Worm (Caenorhabditis elegans): Measurements from ENCODE around the gene C07D10.6.

C07D10.6 gene

DNA sequence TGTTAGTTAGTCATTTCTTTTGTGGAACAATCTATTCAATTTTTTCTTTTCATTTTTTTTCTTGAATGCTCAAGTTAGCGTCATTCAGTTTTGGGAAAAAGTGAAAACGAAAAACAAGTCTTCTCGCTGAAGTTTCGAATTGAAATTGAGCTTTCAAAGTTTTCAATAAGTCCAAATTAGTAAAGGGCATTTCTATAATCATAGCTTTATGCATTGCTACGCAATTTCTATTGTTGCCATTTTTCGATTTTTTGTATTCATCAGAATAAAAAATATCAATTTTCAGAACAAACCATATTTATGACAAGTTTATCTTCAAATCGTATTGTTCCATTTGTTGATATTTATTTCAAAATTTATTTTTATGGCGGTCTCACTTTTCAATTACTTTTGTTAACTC is 29.1 kb downstream of the C07D10.6 start, which contains the start of gene srd-55:
TSS of gene srd-55 (plus strand) at position 301 of the 400 bp plus-strand sequence.
- TF ChIP-seq ztf-6 (GFP tag; IDR thresholded peaks at IDR 0.05) = no peak
- no peak for TF ChIP-seq ztf-3 (GFP tag; optimal IDR thresholded peaks at IDR 0.05)
- no peak for TF ChIP-seq F23B12.7 (tag; optimal IDR thresholded peaks at IDR 0.05; ENCODE audit: insufficient read depth)
- TF ChIP-seq zim-3 (tag; optimal IDR thresholded peaks at IDR 0.05) = no peak
- TF ChIP-seq bed-1 (GFP tag; IDR thresholded peaks at IDR 0.05) = no peak

DNA sequence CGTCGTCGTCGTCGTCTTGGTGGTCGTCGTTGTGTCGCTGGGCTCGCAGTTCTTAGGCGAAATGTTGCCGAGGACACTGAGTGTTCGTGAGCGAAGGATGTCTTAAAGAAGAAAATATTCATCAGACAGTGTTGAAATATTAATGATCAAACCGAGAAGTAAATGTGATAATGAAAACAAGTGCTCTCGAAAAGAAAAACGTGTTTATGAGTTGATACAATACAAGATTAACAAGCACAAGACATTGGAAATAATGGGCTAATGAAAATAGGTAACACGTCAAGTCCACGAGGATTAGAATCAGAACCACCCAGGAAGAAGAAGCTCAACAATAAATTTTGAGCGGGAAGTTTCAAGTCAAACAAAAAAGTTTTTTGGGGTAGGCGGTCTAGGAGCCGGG is 32.8 kb downstream of the C07D10.6 start, which contains the start of gene K02A2.5:
TSS of gene K02A2.5 (minus strand) at position 101 of the 400 bp plus-strand sequence.
- TF ChIP-seq atf-7 (tag; optimal IDR thresholded peaks at IDR 0.05) (no peak), F52B5.7 (tag; optimal IDR thresholded peaks at IDR 0.05) (no peak), ceh-27 (GFP tag; optimal IDR thresholded peaks at IDR 0.05) (no peak), lin-35 (GFP tag; optimal IDR thresholded peaks at IDR 0.05) (no peak), T26A5.8 (tag; optimal IDR thresholded peaks at IDR 0.05) (no peak), Y53F4B.3 (GFP tag; IDR thresholded peaks at IDR 0.05) (no peak), madf-8 (GFP tag; conservative IDR thresholded peaks at IDR 0.05) (no peak), mcd-1 (GFP tag; IDR thresholded peaks at IDR 0.05) (no peak), F23B12.7 (tag; optimal IDR thresholded peaks at IDR 0.05; ENCODE audit: insufficient read depth) (no peak), dpff-1 (tag; optimal IDR thresholded peaks at IDR 0.05) (no peak), egl-44 (GFP tag; IDR thresholded peaks at IDR 0.05) (no peak), mel-28 (tag; optimal IDR thresholded peaks at IDR 0.05; ENCODE audit: borderline replicate concordance) (no peak), bed-1 (GFP tag; IDR thresholded peaks at IDR 0.05) (no peak), lag-1 (GFP tag; IDR thresholded peaks at IDR 0.05) (no peak), repo-1 (tag; optimal IDR thresholded peaks at IDR 0.05) (no peak), hlh-12 (tag; optimal IDR thresholded peaks at IDR 0.05) (no peak), hsf-1 (GFP tag; IDR thresholded peaks at IDR 0.05) (no peak)

DNA sequence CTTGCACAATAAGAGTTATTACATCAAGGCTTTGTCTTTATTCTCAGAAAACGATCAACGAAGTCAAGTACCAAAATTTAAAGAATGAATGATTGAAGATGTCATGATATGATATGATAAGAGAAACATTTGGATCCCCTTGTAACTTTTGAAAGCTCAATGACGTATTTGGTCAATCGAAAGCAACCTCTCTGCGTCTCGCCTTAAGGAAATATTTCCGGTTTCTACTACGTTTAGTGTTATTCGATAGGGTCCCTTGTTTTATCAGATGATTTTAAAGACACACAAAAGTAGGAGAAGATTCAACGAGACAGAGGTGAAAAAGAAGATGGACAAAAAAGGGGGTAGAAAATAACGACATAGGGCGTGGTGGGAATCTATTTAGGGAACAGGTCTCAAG is 34.2 kb downstream of the C07D10.6 start:
- TF ChIP-seq zfh-2 (GFP tag; conservative IDR thresholded peaks at IDR 0.05) = no peak
- no peak for TF ChIP-seq attf-6 (GFP tag; IDR thresholded peaks at IDR 0.05)
- no peak for TF ChIP-seq B0336.3 (GFP tag; IDR thresholded peaks at IDR 0.05)
- no peak for TF ChIP-seq mcd-1 (GFP tag; IDR thresholded peaks at IDR 0.05)
- TF ChIP-seq ceh-40 (GFP tag; IDR thresholded peaks at IDR 0.05) = no peak
- no peak for TF ChIP-seq F33H1.4 (GFP tag; IDR thresholded peaks at IDR 0.05)
- TF ChIP-seq ekl-4 (GFP tag; IDR thresholded peaks at IDR 0.05) = no peak
- TF ChIP-seq sptf-2 (GFP tag; optimal IDR thresholded peaks at IDR 0.05) = no peak
- TF ChIP-seq efl-1 (GFP tag; optimal IDR thresholded peaks at IDR 0.05) = no peak
- no peak for TF ChIP-seq ccch-3 (GFP tag; optimal IDR thresholded peaks at IDR 0.05)
- no peak for TF ChIP-seq ceh-79 (tag; optimal IDR thresholded peaks at IDR 0.05)
- no peak for TF ChIP-seq ceh-27 (GFP tag; optimal IDR thresholded peaks at IDR 0.05)
- no peak for TF ChIP-seq K11D2.4 (GFP tag; IDR thresholded peaks at IDR 0.05)
- no peak for TF ChIP-seq chd-7 (tag; optimal IDR thresholded peaks at IDR 0.05)
- TF ChIP-seq sea-2 (GFP tag; IDR thresholded peaks at IDR 0.05) = no peak
- TF ChIP-seq snpc-3.4 (tag; optimal IDR thresholded peaks at IDR 0.05) = no peak
- TF ChIP-seq B0261.1 (tag; optimal IDR thresholded peaks at IDR 0.05) = no peak
- TF ChIP-seq pbrm-1 (GFP tag; IDR thresholded peaks at IDR 0.05) = no peak
- TF ChIP-seq rec-8 (tag; optimal IDR thresholded peaks at IDR 0.05) = no peak
